Worm (Caenorhabditis elegans) whole organism, midembryonic: ENCODE measurements around the gene mtg-1.

Source experiments
- T22C8.4 ChIP-seq: fragments of 200-800 bp; sonication (Bioruptor generic); IDR thresholded peaks from 2 replicates; pipeline ENCODE4 v1.3.6; 2022; ENCODE audit warnings: missing genetic modification characterization, missing compliant biosample characterization
- cog-1 ChIP-seq: sonication (generic microtip); optimal IDR thresholded peaks from 2 replicates; lab custom pipeline; 2016; ENCODE audit warnings: missing genetic modification characterization, missing compliant biosample characterization
- flt-1 ChIP-seq: fragments of 200-800 bp; sonication (Bioruptor generic); IDR thresholded peaks from 2 replicates; pipeline ENCODE4 v1.3.6; 2022; ENCODE audit warnings: missing genetic modification characterization, missing compliant biosample characterization
- klf-2 ChIP-seq: fragments of 200-800 bp; sonication (Bioruptor generic); conservative IDR thresholded peaks from 2 replicates; pipeline ENCODE4 v1.3.6; 2022; ENCODE audit warnings: missing genetic modification reagents, missing genetic modification characterization, missing compliant biosample characterization
- med-1 ChIP-seq: sonication (generic microtip); optimal IDR thresholded peaks from 2 replicates; lab custom pipeline; 2017; ENCODE audit warnings: missing genetic modification characterization, mild to moderate bottlenecking, missing compliant biosample characterization, antibody characterized with exemption, missing genetic modification reagents; ENCODE audit not compliant: insufficient read depth
- ref-1 ChIP-seq: fragments of 200-800 bp; sonication (Bioruptor generic); conservative IDR thresholded peaks from 2 replicates; pipeline ENCODE4 v1.3.6; 2022; ENCODE audit warnings: missing genetic modification reagents, missing genetic modification characterization, missing compliant biosample characterization
- tab-1 ChIP-seq: fragments of 200-800 bp; sonication (Bioruptor generic); IDR thresholded peaks from 2 replicates; pipeline ENCODE4 v1.3.6; 2022; ENCODE audit warnings: missing genetic modification characterization, missing compliant biosample characterization
- ztf-23 ChIP-seq: fragments of 200-800 bp; sonication (Bioruptor generic); IDR thresholded peaks from 2 replicates; pipeline ENCODE4 v1.3.6; 2022; ENCODE audit warnings: missing genetic modification reagents, missing genetic modification characterization, missing compliant biosample characterization
- ztf-29 ChIP-seq: fragments of 200-800 bp; sonication (Bioruptor generic); IDR thresholded peaks from 2 replicates; pipeline ENCODE4 v1.3.6; 2022; ENCODE audit warnings: missing genetic modification reagents, missing genetic modification characterization, missing compliant biosample characterization

ce11 chrIII:1543406-1544011 lies 9.9 kb downstream of the mtg-1 start:
- TF ChIP-seq flt-1 (GFP tag; lab: Robert Waterston, UW) (no peak), cog-1 (no peak), ztf-23 (GFP tag; lab: Robert Waterston, UW) (no peak), ref-1 (no peak), ztf-29 (no peak), T22C8.4 (GFP tag; lab: Robert Waterston, UW) (peak; percentile 51; the same call in 1 of the 2 replicates), med-1 (no peak), klf-2 (GFP tag; lab: Robert Waterston, UW) (no peak), tab-1 (no peak)
